Worm (Caenorhabditis elegans): ENCODE data around the gene atn-1.
A peak's percentile ranks its signal among the peaks of the same experiment; 100 is the strongest.

Gene atn-1

DNA sequence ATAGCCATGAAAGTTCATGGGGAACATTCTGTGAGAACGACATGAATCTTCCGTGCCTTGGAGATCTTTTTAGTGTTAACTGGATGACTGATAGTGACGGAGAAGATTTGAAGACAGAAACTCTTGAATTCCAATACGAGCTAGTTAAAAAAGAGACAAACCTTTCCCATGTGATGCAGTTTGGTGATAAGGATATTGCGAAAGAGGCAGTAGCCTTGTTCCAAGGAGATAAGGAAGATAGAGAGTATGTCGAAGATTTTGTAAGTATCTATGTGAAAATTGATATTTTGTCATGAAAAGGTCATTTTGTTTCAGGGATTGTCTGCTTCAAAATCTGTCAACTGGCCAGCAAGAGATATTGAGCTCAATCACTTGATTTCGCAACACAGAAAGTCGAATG is 35.7 kb downstream of the atn-1 start:
- no peak for TF ChIP-seq fkh-4 (tag; optimal IDR thresholded peaks at IDR 0.05; ENCODE audit: borderline replicate concordance)
- TF ChIP-seq lir-3 (tag; optimal IDR thresholded peaks at IDR 0.05; ENCODE audit: poor library complexity): no peak
- peak; percentile 1 for TF ChIP-seq nhr-20 (tag; optimal IDR thresholded peaks at IDR 0.05)
- peak; percentile 25 for TF ChIP-seq hpl-2 (GFP tag; optimal IDR thresholded peaks at IDR 0.05)
- TF ChIP-seq jun-1 (tag; optimal IDR thresholded peaks at IDR 0.05): no peak
- peak; percentile 12 for TF ChIP-seq skn-1 (tag; optimal IDR thresholded peaks at IDR 0.05)
- peak; percentile 45 for TF ChIP-seq elt-2 (tag; optimal IDR thresholded peaks at IDR 0.05)
- peak in 1 of 2 experiments; percentile 7 for TF ChIP-seq lin-35 (GFP tag; optimal IDR thresholded peaks at IDR 0.05)
- no peak for TF ChIP-seq efl-1 (optimal IDR thresholded peaks at IDR 0.05)
- no peak for TF ChIP-seq efl-1 (GFP tag; optimal IDR thresholded peaks at IDR 0.05 in 1 of 2)
- TF ChIP-seq mdl-1 (tag; optimal IDR thresholded peaks at IDR 0.05): no peak
- TF ChIP-seq nhr-71 (tag; optimal IDR thresholded peaks at IDR 0.05): peak; percentile 10

DNA sequence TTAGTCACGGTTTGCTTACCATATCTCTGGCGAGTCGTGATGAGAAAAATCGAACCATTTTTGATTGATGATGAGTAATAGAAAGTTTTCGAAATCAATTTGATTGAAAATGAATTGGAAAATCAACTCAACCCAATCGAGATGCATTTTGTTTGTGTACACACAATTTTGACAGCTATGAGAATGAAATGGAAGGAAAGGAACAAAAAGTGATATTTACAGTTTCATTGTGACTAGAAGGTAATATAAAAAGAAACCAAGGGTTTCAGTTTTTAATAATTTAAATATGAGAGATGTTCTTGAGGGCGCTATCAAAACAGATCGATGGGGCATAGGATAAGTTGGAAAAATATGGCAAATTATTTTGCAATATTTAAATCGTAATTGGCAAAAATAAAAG is 38.9 kb downstream of the atn-1 start, which contains the start of gene cal-1:
Gene cal-1, minus strand, starts transcription at position 101 of the 400 bp plus-strand sequence.
- no peak for TF ChIP-seq nhr-19 (GFP tag; conservative IDR thresholded peaks at IDR 0.05)
- TF ChIP-seq lsy-2 (tag; optimal IDR thresholded peaks at IDR 0.05): no peak
- TF ChIP-seq hpl-2 (GFP tag; optimal IDR thresholded peaks at IDR 0.05): no peak
- no peak for TF ChIP-seq fos-1 (tag; optimal IDR thresholded peaks at IDR 0.05)
- TF ChIP-seq lin-35 (GFP tag; optimal IDR thresholded peaks at IDR 0.05): no peak
- no peak for TF ChIP-seq pqm-1 (tag; optimal IDR thresholded peaks at IDR 0.05)
- no peak for TF ChIP-seq nhr-237 (tag; optimal IDR thresholded peaks at IDR 0.05)
- TF ChIP-seq Y116A8C.19 (tag; optimal IDR thresholded peaks at IDR 0.05; ENCODE audit: borderline replicate concordance): no peak
- TF ChIP-seq nhr-71 (tag; optimal IDR thresholded peaks at IDR 0.05): no peak
- no peak for TF ChIP-seq alr-1 (tag; optimal IDR thresholded peaks at IDR 0.05; ENCODE audit: borderline replicate concordance)
- no peak for TF ChIP-seq sptf-1 (tag; optimal IDR thresholded peaks at IDR 0.05)
- TF ChIP-seq ets-5 (GFP tag; IDR thresholded peaks at IDR 0.05): no peak
- TF ChIP-seq lin-39 (tag; optimal IDR thresholded peaks at IDR 0.05): no peak
- no peak for TF ChIP-seq ces-1 (GFP tag; optimal IDR thresholded peaks at IDR 0.05)
- TF ChIP-seq fkh-10 (GFP tag; optimal IDR thresholded peaks at IDR 0.05): no peak
- TF ChIP-seq zag-1 (tag; optimal IDR thresholded peaks at IDR 0.05): no peak
- TF ChIP-seq nhr-85 (tag): no peak
- TF ChIP-seq ama-1 (optimal IDR thresholded peaks at IDR 0.05): no peak
- no peak for TF ChIP-seq elt-2 (tag; optimal IDR thresholded peaks at IDR 0.05)
- no peak for TF ChIP-seq mdl-1 (tag; optimal IDR thresholded peaks at IDR 0.05)

DNA sequence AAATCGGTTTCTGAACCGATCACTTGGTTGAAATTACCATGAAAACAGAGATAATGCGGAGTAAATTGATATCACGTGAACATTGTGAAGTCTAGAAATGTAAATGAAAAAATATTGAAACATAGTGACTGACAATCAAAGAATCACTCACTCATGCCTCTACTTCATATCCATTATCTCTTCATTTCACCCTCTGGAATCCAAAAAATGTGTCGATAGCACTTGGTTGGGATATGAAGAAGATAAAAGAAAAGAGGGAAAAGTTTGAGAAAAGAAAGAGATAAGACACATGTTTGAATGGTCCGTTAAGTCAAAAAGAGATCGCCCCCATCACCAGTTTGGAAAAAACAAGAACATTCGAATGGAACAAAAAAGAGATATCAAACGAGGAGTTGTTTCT is 39.5 kb downstream of the atn-1 start:
- TF ChIP-seq nhr-90 (tag; optimal IDR thresholded peaks at IDR 0.05; ENCODE audit: poor library complexity) (no peak), nhr-11 (tag; optimal IDR thresholded peaks at IDR 0.05) (peak; percentile 8), snu-23 (GFP tag; optimal IDR thresholded peaks at IDR 0.05) (peak; percentile 38), ceh-63 (GFP tag; optimal IDR thresholded peaks at IDR 0.05) (no peak), lir-3 (tag; optimal IDR thresholded peaks at IDR 0.05; ENCODE audit: poor library complexity) (no peak), lin-14 (GFP tag; optimal IDR thresholded peaks at IDR 0.05) (peak; percentile 82), egl-27 (tag; optimal IDR thresholded peaks at IDR 0.05) (no peak), dsc-1 (tag; optimal IDR thresholded peaks at IDR 0.05) (no peak), lin-15B (tag; optimal IDR thresholded peaks at IDR 0.05) (no peak), nhr-20 (tag; optimal IDR thresholded peaks at IDR 0.05) (peak; percentile 19), xbp-1 (tag; optimal IDR thresholded peaks at IDR 0.05) (no peak), aha-1 (tag; optimal IDR thresholded peaks at IDR 0.05) (no peak), unc-30 (tag; optimal IDR thresholded peaks at IDR 0.05) (no peak), ceh-82 (tag; optimal IDR thresholded peaks at IDR 0.05) (no peak), lsy-2 (tag; optimal IDR thresholded peaks at IDR 0.05) (peak; percentile 25 to 39), nhr-19 (GFP tag; conservative IDR thresholded peaks at IDR 0.05) (peak; percentile 43), ceh-90 (tag; optimal IDR thresholded peaks at IDR 0.05) (no peak), efl-1 (optimal IDR thresholded peaks at IDR 0.05) (peak in 1 of 2 experiments; percentile 1), efl-1 (GFP tag; optimal IDR thresholded peaks at IDR 0.05 in 1 of 2) (no peak), nhr-71 (tag; optimal IDR thresholded peaks at IDR 0.05) (peak; percentile 69), lin-39 (tag; optimal IDR thresholded peaks at IDR 0.05) (peak; percentile 42), rnt-1 (tag; optimal IDR thresholded peaks at IDR 0.05) (peak; percentile 31)
